Worm (Caenorhabditis elegans) whole organism, mixed stage, embryonic: Measurements from ENCODE around the gene mig-32.

Experiments
- M03D4.4 ChIP-seq: sonication (generic microtip); optimal IDR thresholded peaks from 2 replicates; lab custom pipeline; 2017; ENCODE audit warnings: mild to moderate bottlenecking, missing genetic modification characterization, missing compliant biosample characterization
- bed-3 ChIP-seq: fragments of 200-800 bp; sonication (Bioruptor generic); optimal IDR thresholded peaks from 3 replicates; lab custom pipeline; 2018; ENCODE audit warnings: mild to moderate bottlenecking, missing genetic modification characterization, moderate library complexity, missing compliant biosample characterization
- blmp-1 ChIP-seq: fragments of 150-350 bp; optimal IDR thresholded peaks from 2 replicates; lab custom pipeline; 2014; ENCODE audit warnings: missing biosample characterization, missing genetic modification characterization
- ceh-39 ChIP-seq: fragments of 150-350 bp; optimal IDR thresholded peaks from 2 replicates; lab custom pipeline; 2014; ENCODE audit warnings: missing biosample characterization, missing genetic modification characterization
- ceh-43 ChIP-seq: fragments of 200-800 bp; sonication (Bioruptor generic); optimal IDR thresholded peaks from 2 replicates; lab custom pipeline; 2018; ENCODE audit warnings: mild to moderate bottlenecking, missing genetic modification characterization, moderate library complexity, missing compliant biosample characterization
- ceh-83 ChIP-seq: fragments of 200-800 bp; sonication (Bioruptor generic); optimal IDR thresholded peaks from 2 replicates; lab custom pipeline; 2018; ENCODE audit warnings: mild to moderate bottlenecking, missing genetic modification characterization, missing compliant biosample characterization
- ces-1 ChIP-seq: fragments of 150-350 bp; optimal IDR thresholded peaks from 2 replicates; lab custom pipeline; 2014; ENCODE audit warnings: missing biosample characterization, missing genetic modification reagents, missing genetic modification characterization
- cnd-1 ChIP-seq: fragments of 200-800 bp; sonication (Bioruptor generic); optimal IDR thresholded peaks from 2 replicates; lab custom pipeline; 2018; ENCODE audit warnings: mild to moderate bottlenecking, missing genetic modification characterization, missing compliant biosample characterization
- drap-1 ChIP-seq: fragments of 200-800 bp; sonication (Bioruptor generic); optimal IDR thresholded peaks from 3 replicates; lab custom pipeline; 2018; ENCODE audit warnings: mild to moderate bottlenecking, missing genetic modification characterization, missing compliant biosample characterization
- elt-1 ChIP-seq: sonication (generic microtip); optimal IDR thresholded peaks from 2 replicates; lab custom pipeline; 2017; ENCODE audit warnings: missing genetic modification characterization, mild to moderate bottlenecking, missing compliant biosample characterization, antibody characterized with exemption, moderate library complexity, borderline replicate concordance; ENCODE audit not compliant: insufficient read depth
- elt-3 ChIP-seq: fragments of 150-350 bp; optimal IDR thresholded peaks from 2 replicates; lab custom pipeline; 2014; ENCODE audit warnings: missing biosample characterization, missing genetic modification characterization
- flh-1 ChIP-seq: fragments of 200-800 bp; sonication (Bioruptor generic); optimal IDR thresholded peaks from 2 replicates; lab custom pipeline; 2018; ENCODE audit warnings: mild to moderate bottlenecking, missing genetic modification characterization, moderate library complexity, missing compliant biosample characterization
- ham-2 ChIP-seq: fragments of 200-800 bp; sonication (Bioruptor generic); optimal IDR thresholded peaks from 2 replicates; lab custom pipeline; 2018; ENCODE audit warnings: mild to moderate bottlenecking, missing genetic modification characterization, missing compliant biosample characterization
- hlh-1 ChIP-seq: fragments of 150-350 bp; optimal IDR thresholded peaks from 2 replicates; lab custom pipeline; 2014; ENCODE audit warnings: missing biosample characterization, missing genetic modification reagents, missing genetic modification characterization
- lin-32 ChIP-seq: fragments of 200-800 bp; sonication (Bioruptor generic); optimal IDR thresholded peaks from 2 replicates; lab custom pipeline; 2018; ENCODE audit warnings: mild to moderate bottlenecking, missing genetic modification characterization, missing compliant biosample characterization
- lsy-2 ChIP-seq: fragments of 150-350 bp; optimal IDR thresholded peaks from 2 replicates; lab custom pipeline; 2014; ENCODE audit warnings: missing biosample characterization, missing genetic modification characterization
- mab-5 ChIP-seq: fragments of 150-350 bp; optimal IDR thresholded peaks from 2 replicates; lab custom pipeline; 2014; ENCODE audit warnings: missing biosample characterization, missing genetic modification characterization
- mep-1 ChIP-seq: fragments of 150-350 bp; optimal IDR thresholded peaks from 2 replicates; lab custom pipeline; 2017; ENCODE audit warnings: missing biosample characterization, missing genetic modification reagents, missing genetic modification characterization, inconsistent platforms
- mls-2 ChIP-seq: sonication (generic microtip); optimal IDR thresholded peaks from 2 replicates; lab custom pipeline; 2016; ENCODE audit warnings: mild to moderate bottlenecking, missing genetic modification characterization, moderate library complexity, missing compliant biosample characterization
- nhr-12 ChIP-seq: fragments of 150-350 bp; optimal IDR thresholded peaks from 2 replicates; lab custom pipeline; 2014; ENCODE audit warnings: missing biosample characterization, missing genetic modification characterization
- nhr-2 ChIP-seq: fragments of 150-350 bp; optimal IDR thresholded peaks from 2 replicates; lab custom pipeline; 2014; ENCODE audit warnings: missing biosample characterization, missing genetic modification characterization
- nhr-28 ChIP-seq: fragments of 150-350 bp; optimal IDR thresholded peaks from 2 replicates; lab custom pipeline; 2014; ENCODE audit warnings: missing biosample characterization, missing genetic modification characterization
- nhr-76 ChIP-seq: sonication (generic microtip); optimal IDR thresholded peaks from 2 replicates; lab custom pipeline; 2017; ENCODE audit warnings: missing biosample characterization, missing genetic modification characterization
- pha-4 ChIP-seq: fragments of 150-350 bp; optimal IDR thresholded peaks from 2 replicates; lab custom pipeline; 2018; ENCODE audit warnings: missing biosample characterization, missing genetic modification reagents, missing genetic modification characterization
- sem-2 ChIP-seq: fragments of 200-800 bp; sonication (Bioruptor generic); optimal IDR thresholded peaks from 2 replicates; lab custom pipeline; 2018; ENCODE audit warnings: mild to moderate bottlenecking, missing genetic modification characterization, missing compliant biosample characterization
- snpc-4 ChIP-seq: fragments of 150-350 bp; optimal IDR thresholded peaks from 2 replicates; lab custom pipeline; 2014; ENCODE audit warnings: missing biosample characterization, missing genetic modification characterization
- sptf-1 ChIP-seq: sonication (generic microtip); optimal IDR thresholded peaks from 2 replicates; lab custom pipeline; 2017; ENCODE audit warnings: mild to moderate bottlenecking, missing genetic modification characterization, moderate library complexity, missing compliant biosample characterization
- unc-120 ChIP-seq: sonication (generic microtip); optimal IDR thresholded peaks from 2 replicates; lab custom pipeline; 2017; ENCODE audit warnings: missing genetic modification characterization, missing compliant biosample characterization; ENCODE audit not compliant: poor library complexity, severe bottlenecking
- unc-39 ChIP-seq: fragments of 150-350 bp; optimal IDR thresholded peaks from 2 replicates; lab custom pipeline; 2014; ENCODE audit warnings: missing biosample characterization, missing genetic modification characterization

Gene mig-32

ce11 chrIV:12085120-12085519 is 6.9 kb downstream of the mig-32 start, which contains the start of gene rbm-34:
Gene rbm-34 (plus strand): TSS chrIV:12085420.
- TF ChIP-seq mab-5 (tag; lab: Kevin White, UChicago), result no peak
- no peak for TF ChIP-seq nhr-76 (tag; lab: Kevin White, UChicago)
- no peak for TF ChIP-seq ham-2 (GFP tag; lab: Kevin White, UChicago)
- TF ChIP-seq blmp-1 (tag; lab: Kevin White, UChicago), result no peak
- TF ChIP-seq flh-1, result no peak
- TF ChIP-seq bed-3 (GFP tag; lab: Kevin White, UChicago), result no peak
- no peak for TF ChIP-seq sem-2 (GFP tag; lab: Kevin White, UChicago)
- TF ChIP-seq elt-1, result no peak
- TF ChIP-seq cnd-1 (tag; lab: Kevin White, UChicago), result no peak
- TF ChIP-seq pha-4 (tag; lab: Kevin White, UChicago), result no peak
- TF ChIP-seq nhr-28, result no peak
- TF ChIP-seq snpc-4 (tag; lab: Kevin White, UChicago), result no peak
- TF ChIP-seq M03D4.4, result no peak
- TF ChIP-seq ceh-39 (tag; lab: Kevin White, UChicago), result no peak
- no peak for TF ChIP-seq elt-3
- TF ChIP-seq unc-39, result no peak

- TF ChIP-seq bed-3 (GFP tag; lab: Kevin White, UChicago) (no peak), lin-32 (GFP tag; lab: Kevin White, UChicago) (no peak), sem-2 (GFP tag; lab: Kevin White, UChicago) (no peak), M03D4.4 (no peak), elt-3 (no peak), sptf-1 (tag; lab: Kevin White, UChicago) (no peak), ces-1 (no peak)
Measured at ce11 chrIV:12084587-12084986, 7.4 kb downstream of the mig-32 start.

ce11 chrIV:12084178-12084577 is 7.8 kb downstream of the mig-32 start, which contains the start of gene repo-1:
Gene repo-1 (plus strand): TSS chrIV:12084478.
- TF ChIP-seq ceh-83 (no peak), mab-5 (tag; lab: Kevin White, UChicago) (no peak)
- TF ChIP-seq, all 35 proteins: peak for 0

ce11 chrIV:12080807-12081206 is 11.2 kb downstream of the mig-32 start:
- no peak for TF ChIP-seq drap-1 (GFP tag; lab: Kevin White, UChicago)
- TF ChIP-seq flh-1, result no peak
- no peak for TF ChIP-seq elt-3
- TF ChIP-seq ces-1, result no peak
- no peak for TF ChIP-seq snpc-4 (tag; lab: Kevin White, UChicago)

- TF ChIP-seq lin-32 (GFP tag; lab: Kevin White, UChicago), result no peak
- no peak for TF ChIP-seq sem-2 (GFP tag; lab: Kevin White, UChicago)
- TF ChIP-seq flh-1, result no peak
- no peak for TF ChIP-seq mls-2 (tag; lab: Kevin White, UChicago)
- peak; percentile 10 for TF ChIP-seq lsy-2 (tag; lab: Kevin White, UChicago)
- TF ChIP-seq mep-1 (tag; lab: Kevin White, UChicago), result peak; percentile 33
Measured at ce11 chrIV:12078907-12079523, 13.0 kb downstream of the mig-32 start, which contains the start of gene lex-1. Gene lex-1 (plus strand): TSS chrIV:12079473.

ce11 chrIV:12078112-12078812 is 13.8 kb downstream of the mig-32 start, which contains the start of gene tmed-1:
Gene tmed-1 (minus strand): TSS chrIV:12078162.
- TF ChIP-seq snpc-4 (tag; lab: Kevin White, UChicago) (no peak), cnd-1 (tag; lab: Kevin White, UChicago) (no peak), pha-4 (tag; lab: Kevin White, UChicago) (no peak), nhr-2 (tag; lab: Kevin White, UChicago) (no peak), unc-120 (tag; lab: Kevin White, UChicago) (no peak), ceh-43 (no peak), hlh-1 (tag; lab: Kevin White, UChicago) (no peak), mls-2 (tag; lab: Kevin White, UChicago) (no peak), drap-1 (GFP tag; lab: Kevin White, UChicago) (no peak), blmp-1 (tag; lab: Kevin White, UChicago) (no peak), ceh-83 (no peak), ham-2 (GFP tag; lab: Kevin White, UChicago) (no peak), nhr-12 (tag; lab: Kevin White, UChicago) (no peak), mep-1 (tag; lab: Kevin White, UChicago) (no peak), bed-3 (GFP tag; lab: Kevin White, UChicago) (no peak)
